Worm (Caenorhabditis elegans) whole organism, mixed stage, embryonic: Measurements from ENCODE around the gene ttr-3.

Experiments
- lin-13 ChIP-seq: fragments of 150-350 bp; optimal IDR thresholded peaks from 2 replicates; lab custom pipeline; 2014; ENCODE audit warnings: missing biosample characterization, missing genetic modification characterization
- nhr-237 ChIP-seq: fragments of 150-350 bp; optimal IDR thresholded peaks from 2 replicates; lab custom pipeline; 2014; ENCODE audit warnings: missing biosample characterization, missing genetic modification characterization

- TF ChIP-seq lin-13 (no peak), nhr-237 (tag; lab: Kevin White, UChicago) (no peak)
Observed at ce11 chrIII:9920764-9921163, 5.8 kb downstream of the ttr-3 start, which contains the start of gene F40F12.3.
